Fruit fly (Drosophila melanogaster) whole organism, embryonic: ENCODE data around the gene Acyp2.
A peak's percentile ranks its signal among the peaks of the same experiment; 100 is the strongest.

Experiments used
- Antp ChIP-seq: fragments of 200-800 bp; sonication (Bioruptor generic); optimal IDR thresholded peaks from 3 replicates; lab custom pipeline; 2016; ENCODE audit warnings: missing biosample characterization, missing genetic modification characterization
- Asciz ChIP-seq: fragments of 200-800 bp; sonication (Bioruptor generic); optimal IDR thresholded peaks from 2 replicates; lab custom pipeline; 2017; ENCODE audit warnings: missing biosample characterization, mild to moderate bottlenecking, missing genetic modification characterization, missing genetic modification reagents
- CG10959 ChIP-seq: fragments of 200-800 bp; sonication (Bioruptor generic); IDR thresholded peaks from 2 replicates; pipeline ENCODE4 v1.3.6; 2022; ENCODE audit warnings: missing biosample characterization, missing genetic modification characterization
- CG10979 ChIP-seq: fragments of 200-800 bp; sonication (Bioruptor generic); optimal IDR thresholded peaks from 2 replicates; lab custom pipeline; 2018; ENCODE audit warnings: missing biosample characterization, mild to moderate bottlenecking, missing genetic modification characterization, moderate library complexity
- CG11085 ChIP-seq: fragments of 200-800 bp; sonication (Bioruptor generic); IDR thresholded peaks from 2 replicates; pipeline ENCODE4 v1.3.6; 2022; ENCODE audit warnings: missing biosample characterization, missing genetic modification characterization
- CG1233 ChIP-seq: fragments of 200-800 bp; sonication (Bioruptor generic); optimal IDR thresholded peaks from 4 replicates; lab custom pipeline; 2018; ENCODE audit warnings: missing biosample characterization, mild to moderate bottlenecking, missing genetic modification characterization
- CG17361 ChIP-seq: fragments of 200-800 bp; sonication (Bioruptor generic); IDR thresholded peaks from 3 replicates; pipeline ENCODE4 v1.3.6; 2022; ENCODE audit warnings: missing biosample characterization, missing genetic modification characterization
- CG31365 ChIP-seq: fragments of 200-800 bp; sonication (Bioruptor generic); optimal IDR thresholded peaks from 2 replicates; lab custom pipeline; 2018; ENCODE audit warnings: missing biosample characterization, mild to moderate bottlenecking, missing genetic modification characterization
- CG32532 ChIP-seq: fragments of 200-800 bp; sonication (Bioruptor generic); IDR thresholded peaks from 2 replicates; pipeline ENCODE4 v1.3.6; 2022; ENCODE audit warnings: missing biosample characterization, missing genetic modification characterization
- CG3281 ChIP-seq: fragments of 200-800 bp; sonication (Bioruptor generic); optimal IDR thresholded peaks from 3 replicates; lab custom pipeline; 2017; ENCODE audit warnings: missing biosample characterization, mild to moderate bottlenecking, missing genetic modification characterization
- CG4730 ChIP-seq: fragments of 200-800 bp; sonication (Bioruptor generic); IDR thresholded peaks from 2 replicates; pipeline ENCODE4 v1.3.6; 2022; ENCODE audit warnings: missing biosample characterization, missing genetic modification characterization
- CG5953 ChIP-seq: fragments of 200-800 bp; sonication (Bioruptor generic); IDR thresholded peaks from 2 replicates; pipeline ENCODE4 v1.3.6; 2022; ENCODE audit warnings: missing biosample characterization, missing genetic modification characterization
- CG9817 ChIP-seq: fragments of 200-800 bp; sonication (Bioruptor generic); optimal IDR thresholded peaks from 2 replicates; lab custom pipeline; 2018; ENCODE audit warnings: missing biosample characterization, mild to moderate bottlenecking, missing genetic modification characterization, moderate library complexity
- Dip2 ChIP-seq: fragments of 200-800 bp; sonication (Bioruptor generic); IDR thresholded peaks from 2 replicates; pipeline ENCODE4 v1.3.6; 2022; ENCODE audit warnings: missing biosample characterization, missing genetic modification characterization
- HLH4C ChIP-seq: fragments of 200-800 bp; sonication (Bioruptor generic); IDR thresholded peaks from 3 replicates; pipeline ENCODE4 v1.3.6; 2022; ENCODE audit warnings: missing biosample characterization, missing genetic modification characterization; ENCODE audit not compliant: partially characterized antibody
- Hr78 ChIP-seq, 2 experiments: fragments of 200-800 bp in 1 of 2; fragments of >200 bp in 1 of 2; sonication (Bioruptor generic) in 1 of 2; optimal IDR thresholded peaks; 2 replicates each; lab custom pipeline; 2017 to 2019; ENCODE audit warnings: missing biosample characterization in 2 of 2, missing genetic modification characterization in 2 of 2, mild to moderate bottlenecking in 1 of 2, moderate library complexity in 1 of 2
- Hsf ChIP-seq: fragments of 200-800 bp; sonication (Bioruptor generic); optimal IDR thresholded peaks from 3 replicates; lab custom pipeline; 2016; ENCODE audit warnings: missing biosample characterization, missing genetic modification characterization
- MBD-R2 ChIP-seq: fragments of 200-800 bp; sonication (Bioruptor generic); IDR thresholded peaks from 2 replicates; pipeline ENCODE4 v1.3.6; 2022; ENCODE audit warnings: missing biosample characterization, missing genetic modification characterization
- Mes4 ChIP-seq: fragments of 200-800 bp; sonication (Bioruptor generic); optimal IDR thresholded peaks from 2 replicates; lab custom pipeline; 2016; ENCODE audit warnings: missing biosample characterization, missing genetic modification characterization
- Myb ChIP-seq: fragments of 200-800 bp; sonication (Bioruptor generic); optimal IDR thresholded peaks from 2 replicates; lab custom pipeline; 2016; ENCODE audit warnings: missing biosample characterization, missing genetic modification characterization
- Opbp ChIP-seq: fragments of 200-800 bp; sonication (Bioruptor generic); IDR thresholded peaks from 3 replicates; pipeline ENCODE4 v1.3.6; 2022; ENCODE audit warnings: missing biosample characterization, missing genetic modification characterization; ENCODE audit not compliant: partially characterized antibody
- Sry-δ ChIP-seq: fragments of 200-800 bp; sonication (Bioruptor generic); optimal IDR thresholded peaks from 2 replicates; lab custom pipeline; 2016; ENCODE audit warnings: missing biosample characterization, missing genetic modification characterization
- Usf ChIP-seq: fragments of 200-800 bp; sonication (Bioruptor generic); optimal IDR thresholded peaks from 2 replicates; lab custom pipeline; 2017; ENCODE audit warnings: missing genotype, missing biosample characterization, missing genetic modification characterization
- YL-1 ChIP-seq: fragments of 200-800 bp; sonication (Bioruptor generic); optimal IDR thresholded peaks from 3 replicates; lab custom pipeline; 2017; ENCODE audit warnings: missing biosample characterization, mild to moderate bottlenecking, missing genetic modification characterization
- ato ChIP-seq: fragments of 200-800 bp; sonication (Bioruptor generic); IDR thresholded peaks from 2 replicates; pipeline ENCODE4 v1.3.6; 2022; ENCODE audit warnings: missing biosample characterization, missing genetic modification characterization; ENCODE audit not compliant: partially characterized antibody
- bsh ChIP-seq, 2 experiments: fragments of 200-800 bp; sonication (Bioruptor generic); optimal IDR thresholded peaks; 2 replicates each; lab custom pipeline; 2017 to 2018; ENCODE audit warnings: mild to moderate bottlenecking in 2 of 2, missing biosample characterization in 2 of 2, missing genetic modification characterization in 2 of 2, moderate library complexity in 1 of 2
- corto ChIP-seq: fragments of 200-800 bp; sonication (Bioruptor generic); optimal IDR thresholded peaks from 2 replicates; lab custom pipeline; 2016; ENCODE audit warnings: missing biosample characterization, mild to moderate bottlenecking, missing genetic modification characterization, moderate library complexity
- crc ChIP-seq: fragments of 200-800 bp; sonication (Bioruptor generic); optimal IDR thresholded peaks from 2 replicates; lab custom pipeline; 2016; ENCODE audit warnings: missing biosample characterization, missing genetic modification characterization
- dysf ChIP-seq: fragments of 200-800 bp; sonication (Bioruptor generic); IDR thresholded peaks from 3 replicates; pipeline ENCODE4 v1.3.6; 2022; ENCODE audit warnings: missing biosample characterization, missing genetic modification characterization
- eyg ChIP-seq: fragments of 200-800 bp; sonication (Bioruptor generic); optimal IDR thresholded peaks from 3 replicates; lab custom pipeline; 2016; ENCODE audit warnings: missing biosample characterization, missing genetic modification characterization
- ftz-f1 ChIP-seq: fragments of 200-800 bp; sonication (Bioruptor generic); optimal IDR thresholded peaks from 2 replicates; lab custom pipeline; 2016; ENCODE audit warnings: missing biosample characterization, missing genetic modification characterization
- gcm ChIP-seq: fragments of 200-800 bp; sonication (Bioruptor generic); optimal IDR thresholded peaks from 2 replicates; lab custom pipeline; 2019; ENCODE audit warnings: missing biosample characterization, mild to moderate bottlenecking, missing genetic modification characterization, moderate library complexity
- gfzf ChIP-seq: fragments of 200-800 bp; sonication (Bioruptor generic); optimal IDR thresholded peaks from 2 replicates; lab custom pipeline; 2016; ENCODE audit warnings: missing biosample characterization, mild to moderate bottlenecking, missing genetic modification characterization, moderate library complexity
- hbn ChIP-seq: fragments of 200-800 bp; sonication (Bioruptor generic); IDR thresholded peaks from 2 replicates; pipeline ENCODE4 v1.3.6; 2022; ENCODE audit warnings: missing biosample characterization, missing genetic modification characterization; ENCODE audit not compliant: partially characterized antibody
- jing ChIP-seq: fragments of 200-800 bp; sonication (Bioruptor generic); optimal IDR thresholded peaks from 2 replicates; lab custom pipeline; 2018; ENCODE audit warnings: missing biosample characterization, mild to moderate bottlenecking, missing genetic modification characterization
- lola ChIP-seq, 3 experiments: fragments of >200 bp in 2 of 3; fragments of 200-800 bp in 1 of 3; sonication (Bioruptor generic) in 1 of 3; optimal IDR thresholded peaks; 2 replicates each; lab custom pipeline; 2017 to 2019; ENCODE audit warnings: missing biosample characterization in 3 of 3, missing genetic modification characterization in 3 of 3, mild to moderate bottlenecking in 1 of 3, moderate library complexity in 1 of 3
- nom ChIP-seq: fragments of 200-800 bp; sonication (Bioruptor generic); optimal IDR thresholded peaks from 2 replicates; lab custom pipeline; 2017; ENCODE audit warnings: missing biosample characterization, missing genetic modification characterization, mild to moderate bottlenecking, moderate library complexity, missing genetic modification reagents
- onecut ChIP-seq: fragments of 200-800 bp; sonication (Bioruptor generic); IDR thresholded peaks from 2 replicates; pipeline ENCODE4 v1.3.6; 2022; ENCODE audit warnings: missing biosample characterization, missing genetic modification characterization
- pzg ChIP-seq: fragments of 200-800 bp; sonication (Bioruptor generic); optimal IDR thresholded peaks from 3 replicates; lab custom pipeline; 2018; ENCODE audit warnings: missing biosample characterization, mild to moderate bottlenecking, missing genetic modification characterization, moderate library complexity
- sd ChIP-seq: fragments of 200-800 bp; sonication (Bioruptor generic); optimal IDR thresholded peaks from 3 replicates; lab custom pipeline; 2018; ENCODE audit warnings: missing biosample characterization, mild to moderate bottlenecking, missing genetic modification characterization, moderate library complexity
- shn ChIP-seq: fragments of 200-800 bp; sonication (Bioruptor generic); optimal IDR thresholded peaks from 3 replicates; lab custom pipeline; 2016; ENCODE audit warnings: missing biosample characterization, missing genetic modification characterization
- tin ChIP-seq: fragments of 200-800 bp; sonication (Bioruptor generic); optimal IDR thresholded peaks from 3 replicates; lab custom pipeline; 2016; ENCODE audit warnings: missing biosample characterization, missing genetic modification characterization
- toy ChIP-seq: fragments of 200-800 bp; sonication (Bioruptor generic); IDR thresholded peaks from 2 replicates; pipeline ENCODE4 v1.3.6; 2022; ENCODE audit warnings: missing biosample characterization, missing genetic modification characterization
- trem ChIP-seq: fragments of 200-800 bp; optimal IDR thresholded peaks from 3 replicates; lab custom pipeline; 2019; ENCODE audit warnings: missing biosample characterization, mild to moderate bottlenecking, missing genetic modification characterization, moderate library complexity
- tup ChIP-seq: fragments of 200-800 bp; sonication (Bioruptor generic); optimal IDR thresholded peaks from 2 replicates; lab custom pipeline; 2016; ENCODE audit warnings: missing biosample characterization, mild to moderate bottlenecking, missing genetic modification characterization, moderate library complexity
- twi ChIP-seq: fragments of 200-800 bp; optimal IDR thresholded peaks from 2 replicates; lab custom pipeline; 2019; ENCODE audit warnings: missing biosample characterization, mild to moderate bottlenecking, missing genetic modification characterization, moderate library complexity
- vnd ChIP-seq: fragments of 200-800 bp; sonication (Bioruptor generic); IDR thresholded peaks from 3 replicates; pipeline ENCODE4 v1.3.6; 2022; ENCODE audit warnings: missing biosample characterization, missing genetic modification characterization; ENCODE audit not compliant: partially characterized antibody

Gene Acyp2

dm6 chr3R:15803502-15804461 lies 11.3 kb downstream of the Acyp2 start, which contains the start of gene alpha-Man-IIb (continued):
- TF ChIP-seq Usf (GFP tag; lab: Kevin White, UChicago) = no peak
- TF ChIP-seq CG11085 (GFP tag; lab: Robert Waterston, UW) = no peak
- TF ChIP-seq gfzf (GFP tag; lab: Kevin White, UChicago) = peak; percentile 84
- TF ChIP-seq MBD-R2 (GFP tag; lab: Robert Waterston, UW) = peak; percentile 43; the same call in 1 of the 2 replicates
- no peak for TF ChIP-seq CG10979 (tag; lab: Kevin White, UChicago)
- peak; percentile 6 for TF ChIP-seq CG1233
- TF ChIP-seq sd (tag; lab: Kevin White, UChicago) = no peak
- peak; percentile 75 for TF ChIP-seq pzg (GFP tag; lab: Kevin White, UChicago)
- no peak for TF ChIP-seq lola (GFP tag; optimal IDR thresholded peaks at IDR 0.05; lab: Kevin White, UChicago)
- TF ChIP-seq CG9817 (tag; lab: Kevin White, UChicago) = no peak
- TF ChIP-seq Myb = peak; percentile 59
- peak; percentile 4 for TF ChIP-seq YL-1 (GFP tag; lab: Kevin White, UChicago)
- peak; percentile 2 for TF ChIP-seq ftz-f1 (GFP tag; lab: Kevin White, UChicago)
- TF ChIP-seq CG3281 (GFP tag; lab: Kevin White, UChicago) = peak; percentile 1
- peak; percentile 38; the same call in 1 of the 2 replicates for TF ChIP-seq ato (GFP tag; lab: Robert Waterston, UW)
- TF ChIP-seq bsh (GFP tag; optimal IDR thresholded peaks at IDR 0.05; lab: Kevin White, UChicago) = peak; percentile 4 to 33
- no peak for TF ChIP-seq CG10959 (GFP tag; lab: Robert Waterston, UW)
- TF ChIP-seq CG32532 = peak; percentile 45; the same call in 1 of the 2 replicates
- peak; percentile 68 for TF ChIP-seq HLH4C
- no peak for TF ChIP-seq Antp (GFP tag; lab: Kevin White, UChicago)
- no peak for TF ChIP-seq CG4730
- no peak for TF ChIP-seq corto (GFP tag; lab: Kevin White, UChicago)
- peak; percentile 64; the same call in 2 of the 3 replicates for TF ChIP-seq Opbp (GFP tag; lab: Robert Waterston, UW)
- no peak for TF ChIP-seq Mes4 (GFP tag; lab: Kevin White, UChicago)
- TF ChIP-seq jing (GFP tag; lab: Kevin White, UChicago) = no peak
- peak; percentile 23 for TF ChIP-seq Asciz (GFP tag; lab: Kevin White, UChicago)
- no peak for TF ChIP-seq CG31365 (tag; lab: Kevin White, UChicago)
- peak; percentile 50 for TF ChIP-seq trem (tag; lab: Kevin White, UChicago)
- TF ChIP-seq Dip2 (GFP tag; lab: Robert Waterston, UW) = no peak
- TF ChIP-seq onecut (GFP tag; lab: Robert Waterston, UW) = peak; percentile 92
- TF ChIP-seq shn (GFP tag; lab: Kevin White, UChicago) = no peak
- peak; percentile 43; the same call in 2 of the 3 replicates for TF ChIP-seq CG17361
- no peak for TF ChIP-seq gcm
- TF ChIP-seq hbn (GFP tag; lab: Robert Waterston, UW) = peak; percentile 84
- peak; percentile 23 for TF ChIP-seq twi (tag; lab: Kevin White, UChicago)
- TF ChIP-seq nom (GFP tag; lab: Kevin White, UChicago) = peak; percentile 17
- TF ChIP-seq tup = peak; percentile 15
- TF ChIP-seq tin = peak; percentile 15
- TF ChIP-seq Sry-δ (GFP tag; lab: Kevin White, UChicago) = peak; percentile 64
- no peak for TF ChIP-seq CG5953 (GFP tag; lab: Robert Waterston, UW)
- no peak for TF ChIP-seq toy (GFP tag; lab: Robert Waterston, UW)
- peak; percentile 9 for TF ChIP-seq Hsf (GFP tag; lab: Kevin White, UChicago)
- TF ChIP-seq dysf (GFP tag; lab: Robert Waterston, UW) = 0 out of 3 replicates have a peak, but pooled peaks have one; percentile 26
- peak; percentile 80 for TF ChIP-seq vnd (GFP tag; lab: Robert Waterston, UW)
- TF ChIP-seq eyg (GFP tag; lab: Kevin White, UChicago) = no peak
- no peak for TF ChIP-seq Hr78 (GFP tag; optimal IDR thresholded peaks at IDR 0.05; lab: Kevin White, UChicago)
- no peak for TF ChIP-seq crc (GFP tag; lab: Kevin White, UChicago)
